Worm (Caenorhabditis elegans) whole organism, young adult: ENCODE measurements around the gene puf-5.

Experiments
- B0035.1 ChIP-seq: sonication (generic microtip); optimal IDR thresholded peaks from 2 replicates; lab custom pipeline; 2016; ENCODE audit warnings: missing genetic modification characterization, mild to moderate bottlenecking, missing compliant biosample characterization, missing genotype, missing genetic modification reagents
- ekl-4 ChIP-seq: fragments of 200-800 bp; sonication (Bioruptor generic); IDR thresholded peaks from 2 replicates; pipeline ENCODE4 v1.3.6; 2022; ENCODE audit warnings: missing genetic modification reagents, missing genetic modification characterization, missing compliant biosample characterization
- lin-40 ChIP-seq: sonication (generic microtip); optimal IDR thresholded peaks from 2 replicates; lab custom pipeline; 2016; ENCODE audit warnings: missing genetic modification characterization, mild to moderate bottlenecking, missing compliant biosample characterization, missing genotype, missing genetic modification reagents
- rpc-1 ChIP-seq, 2 experiments: fragments of 150-350 bp in 1 of 2; sonication (generic microtip) in 1 of 2; optimal IDR thresholded peaks; 2 replicates each; lab custom pipeline; 2014 to 2018; ENCODE audit warnings: missing biosample characterization in 1 of 2, missing genetic modification characterization in 1 of 2, missing genetic modification reagents in 1 of 2, missing genotype in 1 of 2

DNA sequence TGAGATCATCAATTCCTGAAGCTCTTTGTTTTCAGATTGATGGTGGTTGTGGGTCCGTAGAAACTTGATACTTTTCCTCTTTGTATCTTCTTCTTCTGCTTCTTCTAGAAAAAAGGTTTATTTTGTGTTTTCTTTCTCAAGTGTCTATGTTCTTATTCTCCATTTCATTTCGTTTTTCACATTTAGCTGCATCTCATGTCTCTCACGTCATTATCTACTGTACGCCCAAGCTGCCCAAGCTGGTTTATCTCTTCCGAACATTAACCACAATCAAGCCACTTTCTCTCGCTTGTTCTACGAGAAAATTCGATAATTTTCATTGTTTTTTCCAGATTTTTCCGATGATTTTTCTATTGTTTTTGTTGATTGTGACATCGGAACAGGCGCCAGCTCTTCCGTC, 23.9 kb downstream of the puf-5 start, which contains the start of gene F28C6.5:
- TF ChIP-seq B0035.1 (tag; lab: Kevin White, UChicago) (no peak), ekl-4 (no peak), rpc-1 (optimal IDR thresholded peaks at IDR 0.05; lab: Kevin White, UChicago) (no peak), rpc-1 (tag; optimal IDR thresholded peaks at IDR 0.05; lab: Kevin White, UChicago) (no peak), lin-40 (no peak)
